Fruit fly (Drosophila melanogaster): ENCODE results near the gene Ant2.

dm6 chrX:10808684-10809083 lies 22.0 kb upstream of the Ant2 start:
- no peak for TF ChIP-seq toe (GFP tag; optimal IDR thresholded peaks at IDR 0.05)
- TF ChIP-seq kay (GFP tag; ENCODE audit: borderline replicate concordance): no peak
- TF ChIP-seq Clk (GFP tag; optimal IDR thresholded peaks at IDR 0.05): no peak
- TF ChIP-seq CG11617 (GFP tag; optimal IDR thresholded peaks at IDR 0.05): no peak
- no peak for TF ChIP-seq Hr96 (GFP tag; optimal IDR thresholded peaks at IDR 0.05)
- TF ChIP-seq CG7101 (tag; optimal IDR thresholded peaks at IDR 0.05): no peak
- TF ChIP-seq tj (GFP tag; optimal IDR thresholded peaks at IDR 0.05): no peak
- no peak for TF ChIP-seq CG14711 (tag; optimal IDR thresholded peaks at IDR 0.05)
- no peak for TF ChIP-seq cnc (optimal IDR thresholded peaks at IDR 0.05)
- TF ChIP-seq cic (GFP tag; optimal IDR thresholded peaks at IDR 0.05): no peak
- no peak for TF ChIP-seq CG1620 (GFP tag; optimal IDR thresholded peaks at IDR 0.05)
